Worm (Caenorhabditis elegans) whole organism, late embryonic: ENCODE data around the gene vha-18.

Experiments used
- C38D4.7 ChIP-seq: fragments of 200-800 bp; sonication (Bioruptor generic); optimal IDR thresholded peaks from 2 replicates; lab custom pipeline; 2018; ENCODE audit warnings: mild to moderate bottlenecking, missing genetic modification characterization, moderate library complexity, missing compliant biosample characterization
- K02D7.2 ChIP-seq: sonication (generic microtip); optimal IDR thresholded peaks from 2 replicates; lab custom pipeline; 2017; ENCODE audit warnings: mild to moderate bottlenecking, missing genetic modification characterization, missing compliant biosample characterization
- ceh-30 ChIP-seq: fragments of 150-350 bp; optimal IDR thresholded peaks from 2 replicates; lab custom pipeline; 2014; ENCODE audit warnings: missing biosample characterization, missing genetic modification characterization
- ceh-9 ChIP-seq: sonication (generic microtip); optimal IDR thresholded peaks from 2 replicates; lab custom pipeline; 2016; ENCODE audit warnings: mild to moderate bottlenecking, missing genetic modification characterization, inconsistent platforms, missing compliant biosample characterization
- elt-4 ChIP-seq: sonication (generic microtip); optimal IDR thresholded peaks from 2 replicates; lab custom pipeline; 2016; ENCODE audit warnings: missing genetic modification characterization, missing compliant biosample characterization
- hlh-30 ChIP-seq: sonication (generic microtip); optimal IDR thresholded peaks from 2 replicates; lab custom pipeline; 2017; ENCODE audit warnings: antibody characterized with exemption, missing genetic modification characterization, missing compliant biosample characterization; ENCODE audit not compliant: insufficient read depth
- nfya-1 ChIP-seq: sonication (generic microtip); optimal IDR thresholded peaks from 2 replicates; lab custom pipeline; 2017; ENCODE audit warnings: missing genetic modification characterization, mild to moderate bottlenecking, missing compliant biosample characterization, antibody characterized with exemption, moderate library complexity
- nhr-11 ChIP-seq: fragments of 150-350 bp; optimal IDR thresholded peaks from 2 replicates; lab custom pipeline; 2014; ENCODE audit warnings: missing biosample characterization, missing genetic modification characterization
- pat-9 ChIP-seq: fragments of 200-800 bp; sonication (Bioruptor generic); optimal IDR thresholded peaks from 2 replicates; lab custom pipeline; 2018; ENCODE audit warnings: mild to moderate bottlenecking, missing genetic modification characterization, moderate library complexity, missing compliant biosample characterization

DNA sequence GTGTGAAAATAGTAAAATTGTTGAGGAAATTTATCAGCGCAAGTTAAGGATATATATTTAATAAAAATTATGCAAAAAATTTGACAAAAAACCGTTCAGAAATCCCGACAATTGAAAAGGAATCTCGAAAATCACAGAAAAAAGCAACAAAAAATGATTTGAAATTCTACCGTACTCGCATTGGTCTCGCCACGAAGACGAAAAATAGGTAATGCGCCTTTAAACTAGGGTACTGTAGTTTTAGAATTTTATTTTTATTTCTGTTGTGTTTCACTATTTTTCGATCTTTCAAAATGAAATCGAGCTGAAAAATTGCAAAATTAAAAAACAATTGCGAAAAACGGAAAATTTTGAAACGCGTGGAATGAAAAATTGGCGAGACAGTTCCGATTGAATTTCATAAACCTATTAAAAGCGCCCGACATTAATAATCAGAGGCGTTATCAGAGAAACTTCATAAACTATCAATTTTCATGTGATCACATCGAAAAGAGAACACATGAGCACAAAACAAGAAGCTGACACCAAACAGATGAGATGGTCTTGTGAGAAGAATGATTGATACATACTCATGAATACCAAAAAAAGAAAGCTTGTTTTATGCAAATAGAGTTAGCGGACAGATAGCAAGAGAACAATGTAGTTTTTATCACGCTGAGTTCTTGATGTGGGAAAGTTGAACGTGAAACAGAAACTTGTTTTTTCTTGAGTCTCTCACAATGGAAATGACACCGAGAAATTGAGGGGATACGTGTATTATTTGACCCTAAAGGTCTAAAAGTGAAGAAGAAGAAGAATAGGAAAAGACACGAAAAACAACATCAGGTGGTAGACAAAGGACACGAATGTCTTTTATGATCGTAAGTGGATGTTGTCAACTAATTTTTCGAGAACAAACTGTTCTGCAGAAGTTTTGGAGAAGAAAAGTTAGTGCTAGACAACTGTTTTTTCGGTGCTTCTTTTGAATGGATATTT is 11.8 kb upstream of the vha-18 start:
- TF ChIP-seq pat-9 (tag; lab: Kevin White, UChicago): no peak
- TF ChIP-seq ceh-30 (tag; lab: Kevin White, UChicago): no peak
- no peak for TF ChIP-seq ceh-9 (tag; lab: Kevin White, UChicago)
- no peak for TF ChIP-seq K02D7.2
- no peak for TF ChIP-seq hlh-30 (tag; lab: Kevin White, UChicago)
- TF ChIP-seq nhr-11 (tag; lab: Kevin White, UChicago): no peak
- no peak for TF ChIP-seq nfya-1 (tag; lab: Kevin White, UChicago)
- TF ChIP-seq C38D4.7 (GFP tag; lab: Kevin White, UChicago): no peak
- TF ChIP-seq elt-4: no peak
